Worm (Caenorhabditis elegans): ENCODE results near the gene cest-2.2.

DNA sequence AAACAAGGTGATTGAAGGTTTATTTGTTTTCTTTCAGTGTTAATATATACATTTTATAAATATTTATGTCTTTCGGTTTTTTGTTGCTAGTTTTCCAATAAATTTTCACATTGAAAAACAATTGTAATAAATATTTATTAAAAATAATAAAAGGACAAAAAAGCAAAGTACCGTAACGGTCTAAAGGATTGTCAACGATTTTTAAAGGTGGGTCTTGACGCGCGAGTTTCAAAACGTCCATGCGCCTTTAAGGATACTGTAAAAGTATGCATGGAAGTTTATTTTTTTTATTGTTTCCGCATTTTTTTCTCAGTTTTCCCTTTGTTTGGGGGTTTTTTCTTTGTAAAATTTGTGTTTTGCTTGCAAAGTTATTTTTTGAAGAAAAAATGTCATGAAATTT, 17.7 kb upstream of the cest-2.2 start:
- TF ChIP-seq nhr-237 (tag; optimal IDR thresholded peaks at IDR 0.05) (no peak), daf-16 (GFP tag; optimal IDR thresholded peaks at IDR 0.05) (no peak), daf-16 (tag; optimal IDR thresholded peaks at IDR 0.05) (no peak), pha-4 (GFP tag; IDR thresholded peaks at IDR 0.05) (no peak), pha-4 (tag; optimal IDR thresholded peaks at IDR 0.05) (no peak), aly-2 (tag; optimal IDR thresholded peaks at IDR 0.05) (no peak), unc-130 (GFP tag; optimal IDR thresholded peaks at IDR 0.05) (no peak), ama-1 (optimal IDR thresholded peaks at IDR 0.05) (no peak), ceh-82 (tag; optimal IDR thresholded peaks at IDR 0.05) (no peak), snpc-4 (tag; optimal IDR thresholded peaks at IDR 0.05) (no peak), zip-11 (GFP tag; IDR thresholded peaks at IDR 0.05) (no peak), lim-7 (GFP tag; IDR thresholded peaks at IDR 0.05) (no peak), unc-39 (tag; optimal IDR thresholded peaks at IDR 0.05) (no peak), skn-1 (tag; optimal IDR thresholded peaks at IDR 0.05) (no peak), dmd-6 (GFP tag; IDR thresholded peaks at IDR 0.05) (no peak)

Data from whole organism, L4 larva.